Fruit fly (Drosophila melanogaster): ENCODE data around the gene ps.

ps gene

dm6 chr3R:9500193-9501051, 82.7 kb downstream of the ps start:
- no peak for TF ChIP-seq Dll (optimal IDR thresholded peaks at IDR 0.05)
- TF ChIP-seq EcR (GFP tag; optimal IDR thresholded peaks at IDR 0.05) = no peak
- no peak for TF ChIP-seq CG8478 (optimal IDR thresholded peaks at IDR 0.05)
- TF ChIP-seq usp (GFP tag; optimal IDR thresholded peaks at IDR 0.05) = no peak
- TF ChIP-seq pan (optimal IDR thresholded peaks at IDR 0.05) = no peak
- TF ChIP-seq psq (optimal IDR thresholded peaks at IDR 0.05) = no peak

dm6 chr3R:9501489-9502415, 84.0 kb downstream of the ps start:
- TF ChIP-seq Dll (optimal IDR thresholded peaks at IDR 0.05) = no peak
- TF ChIP-seq psq (optimal IDR thresholded peaks at IDR 0.05) = no peak
- TF ChIP-seq pan (optimal IDR thresholded peaks at IDR 0.05) = no peak
- TF ChIP-seq usp (GFP tag; optimal IDR thresholded peaks at IDR 0.05) = no peak
- no peak for TF ChIP-seq EcR (GFP tag; optimal IDR thresholded peaks at IDR 0.05)

dm6 chr3R:9502416-9502763, 84.7 kb downstream of the ps start, which contains the start of gene RhoL:
TSS of gene RhoL (minus strand) at chr3R:9502581.
- no peak for TF ChIP-seq CG8478 (optimal IDR thresholded peaks at IDR 0.05)
- no peak for TF ChIP-seq EcR (GFP tag; optimal IDR thresholded peaks at IDR 0.05)
- TF ChIP-seq psq (optimal IDR thresholded peaks at IDR 0.05) = no peak

- TF ChIP-seq pan (optimal IDR thresholded peaks at IDR 0.05) = no peak
- no peak for TF ChIP-seq usp (GFP tag; optimal IDR thresholded peaks at IDR 0.05)
- TF ChIP-seq CG8478 (optimal IDR thresholded peaks at IDR 0.05) = no peak
- TF ChIP-seq EcR (GFP tag; optimal IDR thresholded peaks at IDR 0.05) = peak in 1 of 2 experiments; percentile 16
Observed at dm6 chr3R:9503329-9504088, 85.8 kb downstream of the ps start.

- TF ChIP-seq CG8478 (optimal IDR thresholded peaks at IDR 0.05) = no peak
- TF ChIP-seq usp (GFP tag; optimal IDR thresholded peaks at IDR 0.05) = no peak
Observed at dm6 chr3R:9504355-9504754, 86.6 kb downstream of the ps start, which contains the start of gene CG8149. TSS of gene CG8149 (plus strand) at chr3R:9504656.

Measured in whole organism.